Worm (Caenorhabditis elegans): ENCODE data around the gene lgc-22.

DNA sequence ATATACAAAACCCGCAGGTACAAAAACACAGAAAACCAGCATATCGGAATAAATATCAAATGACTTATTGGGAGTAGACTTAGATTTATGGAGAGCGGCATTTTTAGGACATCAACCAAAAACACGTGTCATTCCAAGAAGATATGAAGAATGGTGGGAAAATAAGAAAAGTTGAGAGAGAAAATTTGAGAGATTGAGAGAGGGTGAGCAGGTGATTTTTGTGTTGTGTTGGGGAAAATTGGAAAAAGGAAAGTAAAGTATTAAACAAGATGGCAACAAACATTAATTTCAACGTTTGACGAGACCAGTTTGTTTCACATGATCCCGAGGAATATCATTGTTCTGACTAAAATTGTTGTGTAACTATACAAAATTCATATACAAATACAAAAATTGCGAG, 12.8 kb upstream of the lgc-22 start, which contains the start of gene srv-4:
- TF ChIP-seq nhr-25 (tag; optimal IDR thresholded peaks at IDR 0.05; ENCODE audit: borderline replicate concordance, insufficient read depth) (no peak), ama-1 (optimal IDR thresholded peaks at IDR 0.05) (no peak), rbr-2 (tag; optimal IDR thresholded peaks at IDR 0.05) (no peak), lin-13 (GFP tag; optimal IDR thresholded peaks at IDR 0.05) (no peak), egl-27 (tag; optimal IDR thresholded peaks at IDR 0.05) (no peak), dve-1 (tag; optimal IDR thresholded peaks at IDR 0.05; ENCODE audit: insufficient read depth) (no peak), lsy-2 (tag; optimal IDR thresholded peaks at IDR 0.05) (no peak), ctbp-1 (GFP tag; IDR thresholded peaks at IDR 0.05) (no peak), ceh-28 (tag; optimal IDR thresholded peaks at IDR 0.05) (no peak)
